Worm (Caenorhabditis elegans) whole organism, L4 larva: ENCODE data around the gene F09E5.8.

Experiments
- egl-27 ChIP-seq: sonication (generic microtip); optimal IDR thresholded peaks from 3 replicates; lab custom pipeline; 2017; ENCODE audit warnings: missing biosample characterization, missing genetic modification reagents, missing genetic modification characterization
- hmg-1.1 ChIP-seq: fragments of 200-800 bp; sonication (Bioruptor generic); IDR thresholded peaks from 2 replicates; pipeline ENCODE4 v1.3.6; 2022; ENCODE audit warnings: missing genetic modification reagents, missing genetic modification characterization, missing compliant biosample characterization
- lim-7 ChIP-seq: fragments of 200-800 bp; sonication (Bioruptor generic); IDR thresholded peaks from 2 replicates; pipeline ENCODE4 v1.3.6; 2022; ENCODE audit warnings: missing genetic modification characterization, missing compliant biosample characterization
- lin-15B ChIP-seq: fragments of 150-350 bp; sonication (generic microtip); optimal IDR thresholded peaks from 3 replicates; lab custom pipeline; 2014; ENCODE audit warnings: missing biosample characterization, missing genetic modification characterization
- lin-39 ChIP-seq: fragments of 150-350 bp; optimal IDR thresholded peaks from 2 replicates; lab custom pipeline; 2014; ENCODE audit warnings: missing biosample characterization, missing genetic modification reagents, missing genetic modification characterization
- nhr-25 ChIP-seq: sonication (generic microtip); optimal IDR thresholded peaks from 2 replicates; lab custom pipeline; 2017; ENCODE audit warnings: missing genetic modification characterization, mild to moderate bottlenecking, missing compliant biosample characterization, antibody characterized with exemption, moderate library complexity, borderline replicate concordance; ENCODE audit not compliant: insufficient read depth
- nhr-76 ChIP-seq: fragments of 150-350 bp; optimal IDR thresholded peaks from 2 replicates; lab custom pipeline; 2014; ENCODE audit warnings: missing biosample characterization, missing genetic modification characterization
- ztf-11 ChIP-seq: fragments of 150-350 bp; optimal IDR thresholded peaks from 2 replicates; lab custom pipeline; 2014; ENCODE audit warnings: missing biosample characterization, missing genetic modification characterization

ce11 chrII:5305121-5305520, 45.3 kb upstream of the F09E5.8 start:
- TF ChIP-seq lin-39 (no peak), egl-27 (tag; lab: Kevin White, UChicago) (no peak), ztf-11 (tag; lab: Kevin White, UChicago) (no peak), lin-15B (tag; lab: Kevin White, UChicago) (no peak), lim-7 (GFP tag; lab: Robert Waterston, UW) (no peak), hmg-1.1 (GFP tag; lab: Robert Waterston, UW) (no peak), nhr-25 (no peak), nhr-76 (tag; lab: Kevin White, UChicago) (no peak)
